Worm (Caenorhabditis elegans): ENCODE results near the gene F47B10.4.

- no peak for TF ChIP-seq pha-4 (tag; optimal IDR thresholded peaks at IDR 0.05)
- no peak for TF ChIP-seq mdl-1 (tag; optimal IDR thresholded peaks at IDR 0.05)
- TF ChIP-seq egl-27 (tag; optimal IDR thresholded peaks at IDR 0.05), result no peak
- TF ChIP-seq hmg-11 (tag; optimal IDR thresholded peaks at IDR 0.05), result no peak
- no peak for TF ChIP-seq ceh-16 (tag; optimal IDR thresholded peaks at IDR 0.05)
- TF ChIP-seq tbx-2 (tag; optimal IDR thresholded peaks at IDR 0.05), result no peak
- no peak for TF ChIP-seq ztf-4 (tag; optimal IDR thresholded peaks at IDR 0.05)
- no peak for TF ChIP-seq nhr-76 (tag; optimal IDR thresholded peaks at IDR 0.05)
- no peak for TF ChIP-seq ztf-11 (tag; optimal IDR thresholded peaks at IDR 0.05)
- TF ChIP-seq eor-1 (tag; optimal IDR thresholded peaks at IDR 0.05), result no peak
- no peak for TF ChIP-seq ama-1 (optimal IDR thresholded peaks at IDR 0.05)
- TF ChIP-seq elt-3 (tag; optimal IDR thresholded peaks at IDR 0.05), result no peak
Observed at ce11 chrX:10864322-10864721, 26.7 kb upstream of the F47B10.4 start, which contains the start of gene pgp-8.
